Worm (Caenorhabditis elegans) whole organism, L2 larva: ENCODE data around the gene col-157.
"Not testable (repeated sequence)": the region's sequence is repeated elsewhere in the genome, so short reads cannot be mapped to it uniquely, and the experiment has no call there.

Experiments
- aly-2 ChIP-seq: fragments of 150-350 bp; optimal IDR thresholded peaks from 2 replicates; lab custom pipeline; 2014; ENCODE audit warnings: missing biosample characterization, missing genetic modification characterization
- blmp-1 ChIP-seq: sonication (generic microtip); optimal IDR thresholded peaks from 2 replicates; lab custom pipeline; 2017; ENCODE audit warnings: missing genetic modification characterization, mild to moderate bottlenecking, missing compliant biosample characterization, antibody characterized with exemption, moderate library complexity; ENCODE audit not compliant: insufficient read depth
- elt-3 ChIP-seq: sonication (generic microtip); optimal IDR thresholded peaks from 2 replicates; lab custom pipeline; 2017; ENCODE audit warnings: missing biosample characterization, missing genetic modification characterization
- fos-1 ChIP-seq: fragments of 150-350 bp; optimal IDR thresholded peaks from 2 replicates; lab custom pipeline; 2014; ENCODE audit warnings: missing biosample characterization, missing genetic modification characterization
- lsy-2 ChIP-seq, 2 experiments: fragments of 150-350 bp in 1 of 2; sonication (generic microtip) in 1 of 2; optimal IDR thresholded peaks; 2 replicates each; lab custom pipeline; 2014 to 2017; ENCODE audit warnings: missing biosample characterization in 2 of 2, missing genetic modification characterization in 2 of 2
- nhr-237 ChIP-seq: fragments of 150-350 bp; optimal IDR thresholded peaks from 2 replicates; lab custom pipeline; 2014; ENCODE audit warnings: missing biosample characterization, missing genetic modification characterization
- skn-1 ChIP-seq: sonication (generic microtip); optimal IDR thresholded peaks from 2 replicates; lab custom pipeline; 2017; ENCODE audit warnings: missing biosample characterization, missing genetic modification characterization
- unc-55 ChIP-seq: fragments of 150-350 bp; sonication (generic microtip); optimal IDR thresholded peaks from 3 replicates; lab custom pipeline; 2014; ENCODE audit warnings: missing biosample characterization, missing genetic modification reagents, missing genetic modification characterization
- ztf-11 ChIP-seq: sonication (generic microtip); optimal IDR thresholded peaks from 2 replicates; lab custom pipeline; 2017; ENCODE audit warnings: missing biosample characterization, missing genetic modification characterization
- ztf-4 ChIP-seq: fragments of 150-350 bp; optimal IDR thresholded peaks from 2 replicates; lab custom pipeline; 2014; ENCODE audit warnings: missing biosample characterization, missing genetic modification characterization

DNA sequence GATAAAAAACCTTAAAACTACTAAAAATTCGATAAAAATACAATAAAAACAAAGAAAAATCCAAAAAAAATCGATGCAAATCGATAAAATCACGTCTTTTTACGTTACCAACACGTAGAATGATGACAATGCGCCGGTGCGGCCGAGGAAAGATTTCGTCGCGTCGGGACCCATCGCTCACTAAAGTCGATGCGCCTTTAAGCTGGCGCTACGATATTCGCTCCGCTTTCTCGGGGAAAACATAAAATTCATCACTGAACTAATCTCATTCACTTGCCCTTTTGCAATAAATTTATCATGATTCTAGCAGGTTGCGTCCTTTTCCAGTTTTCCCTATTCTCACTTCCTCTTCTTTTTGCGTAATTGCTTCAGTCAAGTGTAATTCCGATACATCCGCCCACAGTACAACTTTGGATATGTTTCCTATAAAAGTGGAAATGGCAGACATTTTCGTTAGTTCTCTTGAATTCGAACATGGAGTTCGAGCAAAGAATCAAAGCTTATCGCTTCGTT, at the start of gene col-157:
- not testable (repeated sequence) for TF ChIP-seq lsy-2 (tag; optimal IDR thresholded peaks at IDR 0.05; lab: Kevin White, UChicago); nhr-237 (tag; lab: Kevin White, UChicago); fos-1 (tag; lab: Kevin White, UChicago); elt-3; ztf-4 (tag; lab: Kevin White, UChicago); aly-2 (tag; lab: Kevin White, UChicago); ztf-11 (tag; lab: Kevin White, UChicago); blmp-1 (tag; lab: Kevin White, UChicago); unc-55 (GFP tag; lab: Kevin White, UChicago); skn-1 (tag; lab: Kevin White, UChicago)
